Fruit fly (Drosophila melanogaster) whole organism, pupa: Measurements from ENCODE around the gene Psn.

Experiments used
- CG9948 ChIP-seq: fragments of 200-800 bp; sonication (Bioruptor generic); optimal IDR thresholded peaks from 2 replicates; lab custom pipeline; 2018; ENCODE audit warnings: missing biosample characterization, mild to moderate bottlenecking, missing genetic modification characterization, moderate library complexity
- EcR ChIP-seq: fragments of 200-800 bp; sonication (Bioruptor generic); optimal IDR thresholded peaks from 3 replicates; lab custom pipeline; 2019; ENCODE audit warnings: missing biosample characterization, missing genetic modification characterization, mild to moderate bottlenecking, moderate library complexity, missing genetic modification reagents
- Snoo ChIP-seq: fragments of 200-800 bp; sonication (Bioruptor generic); optimal IDR thresholded peaks from 3 replicates; lab custom pipeline; 2017; ENCODE audit warnings: missing biosample characterization, mild to moderate bottlenecking, missing genetic modification characterization, inconsistent platforms
- gl ChIP-seq: fragments of 200-800 bp; sonication (Bioruptor generic); optimal IDR thresholded peaks from 2 replicates; lab custom pipeline; 2018; ENCODE audit warnings: missing biosample characterization, mild to moderate bottlenecking, missing genetic modification characterization
- rn ChIP-seq: fragments of 200-800 bp; sonication (Bioruptor generic); IDR thresholded peaks from 2 replicates; pipeline ENCODE4 v1.3.6; 2022; ENCODE audit warnings: missing biosample characterization, missing genetic modification characterization

DNA sequence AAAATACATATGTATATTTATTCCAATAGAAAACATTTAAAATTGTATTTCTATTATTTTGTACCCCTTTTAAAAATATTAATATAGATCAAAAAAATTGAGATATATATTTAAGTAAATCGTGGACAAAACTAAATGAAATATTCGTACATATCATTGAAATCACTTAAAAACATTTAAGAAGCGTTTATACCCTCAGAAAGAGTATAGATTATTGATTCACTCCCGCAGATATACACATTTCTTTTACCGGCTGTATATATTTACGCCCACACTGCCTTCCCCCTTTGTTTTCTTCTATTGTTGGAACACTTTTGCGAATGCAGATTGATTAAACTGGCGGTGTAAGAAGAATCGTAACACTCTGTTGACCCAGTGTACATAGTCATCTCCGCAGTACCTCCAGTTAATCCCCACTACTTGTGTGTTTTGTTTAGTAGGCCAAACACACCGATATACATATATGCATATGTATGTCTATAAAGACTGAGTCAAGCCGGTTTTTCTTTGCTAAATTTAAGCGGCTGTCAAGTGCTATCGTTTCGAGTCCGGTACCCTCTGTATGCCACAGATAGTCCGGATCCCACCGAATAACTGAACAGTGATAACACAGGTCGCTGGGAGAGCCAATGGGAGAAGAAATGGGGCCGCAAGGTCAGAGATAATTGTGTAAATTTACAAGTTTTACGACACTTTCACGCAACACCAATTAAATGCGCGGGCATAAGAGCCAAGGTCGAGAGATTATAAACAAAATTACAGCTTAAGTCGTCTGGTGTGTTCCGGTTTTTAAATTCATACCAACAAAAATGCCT is 39.4 kb downstream of the Psn start:
- TF ChIP-seq CG9948 (tag; lab: Kevin White, UChicago) (peak; percentile 37), Snoo (tag; lab: Kevin White, UChicago) (no peak), rn (no peak), EcR (peak; percentile 69), gl (peak; percentile 9)
